Worm (Caenorhabditis elegans): ENCODE results near the gene tsp-10.

Gene tsp-10

DNA sequence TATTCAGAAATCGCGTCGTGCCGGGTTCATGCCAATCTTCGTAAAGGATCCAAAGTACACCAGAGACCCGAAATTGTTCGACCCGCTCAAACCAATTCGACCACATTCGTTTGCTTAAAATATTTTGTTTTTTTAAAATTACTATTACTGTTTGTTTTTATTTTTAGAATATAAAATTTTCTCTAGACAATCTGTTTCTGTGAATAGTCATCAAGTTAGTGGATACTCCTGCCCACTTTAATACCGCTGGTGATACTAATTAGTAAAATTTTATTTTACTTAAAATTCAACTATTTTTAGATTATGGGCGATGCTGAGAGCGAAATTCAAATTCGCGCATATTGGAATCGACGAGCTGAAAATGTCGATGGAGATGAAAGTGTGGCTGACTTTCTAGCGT is 18.2 kb downstream of the tsp-10 start, which contains the start of gene T14B4.1:
Gene T14B4.1 (plus strand): TSS at position 301 of the 400 bp plus-strand sequence.
- TF ChIP-seq hmg-11 (tag; optimal IDR thresholded peaks at IDR 0.05) (no peak), fos-1 (tag; optimal IDR thresholded peaks at IDR 0.05) (no peak), elt-2 (tag; optimal IDR thresholded peaks at IDR 0.05) (no peak), nhr-237 (tag; optimal IDR thresholded peaks at IDR 0.05) (no peak), nhr-12 (tag; optimal IDR thresholded peaks at IDR 0.05) (no peak), ama-1 (optimal IDR thresholded peaks at IDR 0.05) (no peak), R02D3.7 (tag; optimal IDR thresholded peaks at IDR 0.05) (no peak), lsy-12 (tag; optimal IDR thresholded peaks at IDR 0.05) (no peak), skn-1 (tag; optimal IDR thresholded peaks at IDR 0.05) (no peak), jun-1 (tag; optimal IDR thresholded peaks at IDR 0.05) (no peak), zag-1 (tag; optimal IDR thresholded peaks at IDR 0.05) (no peak), nhr-25 (tag; optimal IDR thresholded peaks at IDR 0.05) (no peak)

DNA sequence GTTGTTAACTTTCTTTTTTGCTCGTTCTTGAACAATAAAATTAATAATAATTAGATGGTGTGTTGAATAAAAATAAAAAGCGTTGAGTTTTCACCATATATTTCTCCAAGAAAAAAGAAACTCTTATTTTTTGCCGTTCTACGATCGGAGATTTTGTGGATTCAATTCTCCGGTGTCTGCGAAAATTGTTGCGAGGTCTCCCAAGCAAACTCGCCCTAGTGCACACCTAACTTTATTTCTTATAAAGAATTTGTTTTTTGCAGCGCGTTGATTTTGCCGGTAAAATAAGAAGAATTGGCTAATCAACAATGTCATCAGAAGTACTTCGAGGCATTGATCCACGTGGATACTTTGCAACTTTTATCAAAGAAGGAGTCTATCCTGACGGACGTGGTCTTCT is 23.0 kb downstream of the tsp-10 start, which contains the start of gene exos-8:
Gene exos-8 (plus strand): TSS at position 264 of the 400 bp plus-strand sequence.
- TF ChIP-seq nhr-25 (tag; optimal IDR thresholded peaks at IDR 0.05) (peak; percentile 40), lin-15B (tag; optimal IDR thresholded peaks at IDR 0.05) (peak; percentile 83), fos-1 (tag; optimal IDR thresholded peaks at IDR 0.05) (no peak), ztf-4 (tag; optimal IDR thresholded peaks at IDR 0.05) (no peak), R02D3.7 (tag; optimal IDR thresholded peaks at IDR 0.05) (peak; percentile 12), nhr-77 (tag; optimal IDR thresholded peaks at IDR 0.05) (no peak), lin-39 (tag; optimal IDR thresholded peaks at IDR 0.05) (no peak), skn-1 (tag; optimal IDR thresholded peaks at IDR 0.05) (no peak), lsy-12 (tag; optimal IDR thresholded peaks at IDR 0.05) (no peak), unc-62 (GFP tag; optimal IDR thresholded peaks at IDR 0.05) (no peak), ceh-28 (tag; optimal IDR thresholded peaks at IDR 0.05) (no peak), zag-1 (tag; optimal IDR thresholded peaks at IDR 0.05) (no peak), elt-1 (tag; optimal IDR thresholded peaks at IDR 0.05) (no peak), aly-2 (tag; optimal IDR thresholded peaks at IDR 0.05) (no peak), nhr-23 (tag; optimal IDR thresholded peaks at IDR 0.05) (peak; percentile 50), fkh-10 (GFP tag; optimal IDR thresholded peaks at IDR 0.05) (no peak), unc-39 (tag; optimal IDR thresholded peaks at IDR 0.05) (no peak), egl-5 (tag; optimal IDR thresholded peaks at IDR 0.05) (peak; percentile 61), nfya-1 (tag; optimal IDR thresholded peaks at IDR 0.05; ENCODE audit: insufficient read depth) (peak; percentile 65), ztf-11 (tag; optimal IDR thresholded peaks at IDR 0.05) (no peak), ceh-16 (tag; optimal IDR thresholded peaks at IDR 0.05) (no peak), ama-1 (optimal IDR thresholded peaks at IDR 0.05) (no peak), nhr-12 (tag; optimal IDR thresholded peaks at IDR 0.05) (no peak), nhr-11 (tag; optimal IDR thresholded peaks at IDR 0.05) (no peak), ZK546.5 (tag; optimal IDR thresholded peaks at IDR 0.05) (no peak), egl-27 (tag; optimal IDR thresholded peaks at IDR 0.05) (no peak), eor-1 (tag; optimal IDR thresholded peaks at IDR 0.05) (no peak), nhr-76 (tag; optimal IDR thresholded peaks at IDR 0.05) (no peak), ceh-9 (tag; optimal IDR thresholded peaks at IDR 0.05) (no peak), elt-2 (tag; optimal IDR thresholded peaks at IDR 0.05) (peak; percentile 37), pqm-1 (tag; optimal IDR thresholded peaks at IDR 0.05) (peak; percentile 49), fkh-2 (tag; optimal IDR thresholded peaks at IDR 0.05) (no peak), elt-3 (tag; optimal IDR thresholded peaks at IDR 0.05) (no peak), snpc-4 (tag; optimal IDR thresholded peaks at IDR 0.05) (no peak), jun-1 (tag; optimal IDR thresholded peaks at IDR 0.05) (no peak), nhr-28 (tag; optimal IDR thresholded peaks at IDR 0.05) (no peak), daf-12 (tag; optimal IDR thresholded peaks at IDR 0.05) (no peak), sea-2 (GFP tag; optimal IDR thresholded peaks at IDR 0.05) (no peak), pha-4 (tag; optimal IDR thresholded peaks at IDR 0.05) (peak; percentile 80), hmg-11 (tag; optimal IDR thresholded peaks at IDR 0.05) (no peak), ceh-82 (tag; optimal IDR thresholded peaks at IDR 0.05) (no peak), nhr-43 (tag; optimal IDR thresholded peaks at IDR 0.05; ENCODE audit: poor library complexity, severe bottlenecking) (peak; percentile 54), mdl-1 (tag; optimal IDR thresholded peaks at IDR 0.05) (no peak), tbx-2 (tag; optimal IDR thresholded peaks at IDR 0.05) (no peak), mml-1 (tag; optimal IDR thresholded peaks at IDR 0.05) (no peak), nhr-67 (tag; optimal IDR thresholded peaks at IDR 0.05) (no peak), nhr-237 (tag; optimal IDR thresholded peaks at IDR 0.05) (no peak)
